Fruit fly (Drosophila melanogaster): ENCODE data around the gene CG43760.

CG43760 gene

dm6 chr2L:15760666-15761065 is 16.0 kb downstream of the CG43760 start:
- TF ChIP-seq CG8478 (optimal IDR thresholded peaks at IDR 0.05) (no peak), psq (optimal IDR thresholded peaks at IDR 0.05) (no peak), usp (GFP tag; optimal IDR thresholded peaks at IDR 0.05) (no peak), EcR (GFP tag; optimal IDR thresholded peaks at IDR 0.05) (no peak), Dll (optimal IDR thresholded peaks at IDR 0.05) (no peak), pan (optimal IDR thresholded peaks at IDR 0.05) (no peak)

- TF ChIP-seq Dll (optimal IDR thresholded peaks at IDR 0.05) (no peak), usp (GFP tag; optimal IDR thresholded peaks at IDR 0.05) (no peak), pan (optimal IDR thresholded peaks at IDR 0.05) (no peak)
Measured at dm6 chr2L:15752096-15752495, 24.6 kb downstream of the CG43760 start, which contains the start of gene Mtr4. Mtr4 (plus strand) TSS chr2L:15752263.

dm6 chr2L:15751259-15751555 is 25.4 kb downstream of the CG43760 start:
- TF ChIP-seq CG8478 (optimal IDR thresholded peaks at IDR 0.05) (no peak), pan (optimal IDR thresholded peaks at IDR 0.05) (no peak), EcR (GFP tag; optimal IDR thresholded peaks at IDR 0.05) (no peak)

- no peak for TF ChIP-seq EcR (GFP tag; optimal IDR thresholded peaks at IDR 0.05)
- TF ChIP-seq pan (optimal IDR thresholded peaks at IDR 0.05): peak; percentile 44
- TF ChIP-seq CG8478 (optimal IDR thresholded peaks at IDR 0.05): no peak
- no peak for TF ChIP-seq psq (optimal IDR thresholded peaks at IDR 0.05)
Measured at dm6 chr2L:15750523-15751258, 26.0 kb downstream of the CG43760 start, which contains the start of gene ND-B17. ND-B17 (minus strand) TSS chr2L:15751078.

dm6 chr2L:15749313-15749712 is 27.3 kb downstream of the CG43760 start:
- TF ChIP-seq psq (optimal IDR thresholded peaks at IDR 0.05) (no peak), EcR (GFP tag; optimal IDR thresholded peaks at IDR 0.05) (no peak), Dll (optimal IDR thresholded peaks at IDR 0.05) (no peak), pan (optimal IDR thresholded peaks at IDR 0.05) (no peak), usp (GFP tag; optimal IDR thresholded peaks at IDR 0.05) (no peak), CG8478 (optimal IDR thresholded peaks at IDR 0.05) (no peak)

dm6 chr2L:15748261-15748553 is 28.4 kb downstream of the CG43760 start:
- TF ChIP-seq psq (optimal IDR thresholded peaks at IDR 0.05): no peak
- no peak for TF ChIP-seq Dll (optimal IDR thresholded peaks at IDR 0.05)
- no peak for TF ChIP-seq EcR (GFP tag; optimal IDR thresholded peaks at IDR 0.05)
- no peak for TF ChIP-seq usp (GFP tag; optimal IDR thresholded peaks at IDR 0.05)
- no peak for TF ChIP-seq CG8478 (optimal IDR thresholded peaks at IDR 0.05)
- TF ChIP-seq pan (optimal IDR thresholded peaks at IDR 0.05): no peak

- TF ChIP-seq psq (optimal IDR thresholded peaks at IDR 0.05) (no peak), usp (GFP tag; optimal IDR thresholded peaks at IDR 0.05) (no peak), Dll (optimal IDR thresholded peaks at IDR 0.05) (peak; percentile 61), CG8478 (optimal IDR thresholded peaks at IDR 0.05) (no peak), EcR (GFP tag; optimal IDR thresholded peaks at IDR 0.05) (no peak)
Measured at dm6 chr2L:15747394-15748260, 29.0 kb downstream of the CG43760 start, which contains the start of gene CycE. CycE (minus strand) TSS chr2L:15748150.

dm6 chr2L:15746600-15747393 is 29.9 kb downstream of the CG43760 start:
- no peak for TF ChIP-seq usp (GFP tag; optimal IDR thresholded peaks at IDR 0.05)
- no peak for TF ChIP-seq psq (optimal IDR thresholded peaks at IDR 0.05)
- TF ChIP-seq CG8478 (optimal IDR thresholded peaks at IDR 0.05): no peak
- TF ChIP-seq pan (optimal IDR thresholded peaks at IDR 0.05): no peak
- TF ChIP-seq Dll (optimal IDR thresholded peaks at IDR 0.05): no peak
- TF ChIP-seq EcR (GFP tag; optimal IDR thresholded peaks at IDR 0.05): no peak

- no peak for TF ChIP-seq Dll (optimal IDR thresholded peaks at IDR 0.05)
- no peak for TF ChIP-seq EcR (GFP tag; optimal IDR thresholded peaks at IDR 0.05)
- TF ChIP-seq CG8478 (optimal IDR thresholded peaks at IDR 0.05): no peak
- no peak for TF ChIP-seq usp (GFP tag; optimal IDR thresholded peaks at IDR 0.05)
- no peak for TF ChIP-seq psq (optimal IDR thresholded peaks at IDR 0.05)
- TF ChIP-seq pan (optimal IDR thresholded peaks at IDR 0.05): no peak
Measured at dm6 chr2L:15745989-15746388, 30.7 kb downstream of the CG43760 start.

- TF ChIP-seq psq (optimal IDR thresholded peaks at IDR 0.05) (no peak), EcR (GFP tag; optimal IDR thresholded peaks at IDR 0.05) (peak in 1 of 2 experiments; percentile 16)
Measured at dm6 chr2L:15745036-15745854, 31.4 kb downstream of the CG43760 start.

- TF ChIP-seq pan (optimal IDR thresholded peaks at IDR 0.05) (peak; percentile 89), CG8478 (optimal IDR thresholded peaks at IDR 0.05) (no peak)
Measured at dm6 chr2L:15743578-15743977, 33.1 kb downstream of the CG43760 start.

dm6 chr2L:15742976-15743375 is 33.7 kb downstream of the CG43760 start:
- TF ChIP-seq psq (optimal IDR thresholded peaks at IDR 0.05): no peak
- no peak for TF ChIP-seq EcR (GFP tag; optimal IDR thresholded peaks at IDR 0.05)
- TF ChIP-seq CG8478 (optimal IDR thresholded peaks at IDR 0.05): no peak
- TF ChIP-seq pan (optimal IDR thresholded peaks at IDR 0.05): no peak
- no peak for TF ChIP-seq Dll (optimal IDR thresholded peaks at IDR 0.05)
- TF ChIP-seq usp (GFP tag; optimal IDR thresholded peaks at IDR 0.05): no peak

All from whole organism.